Fruit fly (Drosophila melanogaster): ENCODE measurements around the gene SsRbeta.
A peak's percentile ranks its signal among the peaks of the same experiment; 100 is the strongest.

The SsRbeta gene

DNA sequence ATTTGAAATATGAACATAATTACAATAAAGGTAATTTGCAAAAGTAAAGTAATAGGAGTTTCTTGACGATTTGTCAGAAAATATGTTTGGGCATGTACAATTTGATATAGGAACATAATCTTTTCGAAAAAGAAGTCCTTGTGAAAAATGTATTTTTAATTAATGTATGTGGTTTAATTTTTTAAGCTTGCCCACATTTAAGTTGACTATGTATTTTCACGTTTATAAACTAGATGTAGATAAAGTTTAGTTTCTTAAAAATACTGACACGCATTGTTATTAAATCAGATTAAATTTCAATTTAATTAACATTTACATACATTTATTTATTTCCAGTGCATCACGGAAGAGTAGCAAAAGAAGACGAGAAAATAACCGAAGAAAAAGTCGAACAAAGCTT lies 47.1 kb downstream of the SsRbeta start:
- TF ChIP-seq EcR (GFP tag; optimal IDR thresholded peaks at IDR 0.05) (no peak), psq (optimal IDR thresholded peaks at IDR 0.05) (no peak), CG8478 (optimal IDR thresholded peaks at IDR 0.05) (no peak), usp (GFP tag; optimal IDR thresholded peaks at IDR 0.05) (no peak), pan (optimal IDR thresholded peaks at IDR 0.05) (no peak), Dll (optimal IDR thresholded peaks at IDR 0.05) (no peak)

DNA sequence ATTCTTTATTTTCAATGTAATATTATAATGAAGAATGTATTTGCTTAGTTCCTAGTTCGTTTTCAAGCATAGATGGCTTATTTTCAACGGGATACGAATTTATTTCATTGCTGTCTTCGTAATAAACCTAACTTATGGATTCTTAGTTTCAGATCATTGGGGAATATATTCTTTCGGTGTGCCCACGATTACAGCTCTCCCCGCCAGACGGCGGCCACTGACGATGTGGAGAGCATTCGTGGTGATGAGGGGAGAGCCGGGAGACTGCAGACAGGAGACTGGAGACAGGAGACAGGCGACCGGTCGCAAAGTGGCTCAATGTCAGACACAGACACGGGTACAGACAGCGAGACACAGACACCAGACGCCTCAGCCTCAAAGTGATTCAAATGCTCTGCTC lies 47.9 kb downstream of the SsRbeta start:
- TF ChIP-seq Dll (optimal IDR thresholded peaks at IDR 0.05), result no peak
- TF ChIP-seq pan (optimal IDR thresholded peaks at IDR 0.05), result no peak
- no peak for TF ChIP-seq psq (optimal IDR thresholded peaks at IDR 0.05)
- TF ChIP-seq usp (GFP tag; optimal IDR thresholded peaks at IDR 0.05), result no peak
- no peak for TF ChIP-seq CG8478 (optimal IDR thresholded peaks at IDR 0.05)
- no peak for TF ChIP-seq EcR (GFP tag; optimal IDR thresholded peaks at IDR 0.05)

DNA sequence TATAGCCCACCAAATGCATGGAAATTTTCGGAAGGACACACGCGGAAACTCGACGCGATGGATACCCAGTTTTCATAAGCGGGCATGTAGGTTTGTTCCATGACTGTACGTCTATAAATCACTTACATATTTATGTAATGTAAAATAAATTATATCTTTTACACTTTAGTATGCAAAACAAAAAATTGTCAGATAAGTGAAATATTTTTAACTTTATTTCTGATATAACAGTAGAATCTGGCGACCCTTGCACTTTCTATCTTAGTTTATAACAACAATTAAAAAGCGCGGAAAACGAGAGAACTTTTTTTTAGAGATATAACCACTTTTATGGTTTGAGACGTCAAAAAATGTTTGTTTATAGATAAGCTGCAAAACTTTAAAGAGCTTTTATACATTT lies 48.3 kb downstream of the SsRbeta start:
- TF ChIP-seq CG8478 (optimal IDR thresholded peaks at IDR 0.05) (no peak), Dll (optimal IDR thresholded peaks at IDR 0.05) (no peak), psq (optimal IDR thresholded peaks at IDR 0.05) (no peak), usp (GFP tag; optimal IDR thresholded peaks at IDR 0.05) (no peak), pan (optimal IDR thresholded peaks at IDR 0.05) (peak; percentile 94)

DNA sequence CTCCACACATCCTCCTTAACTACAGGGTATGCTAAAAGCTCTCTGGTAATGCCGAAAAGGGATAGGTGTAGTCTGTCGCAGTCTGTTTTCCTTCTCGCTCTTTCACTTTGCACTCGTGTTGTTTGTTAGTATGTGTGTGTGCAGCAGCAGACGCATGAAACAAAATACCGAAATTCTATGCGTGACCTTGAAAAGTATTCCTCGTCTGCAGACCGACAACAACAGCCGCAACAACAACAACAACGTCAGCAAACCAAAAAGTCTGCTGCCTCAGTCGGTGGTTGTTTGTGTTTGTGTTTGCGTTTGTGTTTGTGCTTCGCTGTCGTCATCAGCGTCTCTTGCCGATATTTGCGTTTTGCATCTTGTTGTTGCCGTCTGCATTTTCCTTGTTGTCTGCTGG lies 49.0 kb downstream of the SsRbeta start:
- TF ChIP-seq EcR (GFP tag; optimal IDR thresholded peaks at IDR 0.05) (no peak), pan (optimal IDR thresholded peaks at IDR 0.05) (no peak), Dll (optimal IDR thresholded peaks at IDR 0.05) (no peak), psq (optimal IDR thresholded peaks at IDR 0.05) (no peak), CG8478 (optimal IDR thresholded peaks at IDR 0.05) (no peak), usp (GFP tag; optimal IDR thresholded peaks at IDR 0.05) (no peak)

Measured in whole organism.